Comparison of ENCODE assay signal across 2 fruit fly cellular contexts in the genomic region with DNA sequence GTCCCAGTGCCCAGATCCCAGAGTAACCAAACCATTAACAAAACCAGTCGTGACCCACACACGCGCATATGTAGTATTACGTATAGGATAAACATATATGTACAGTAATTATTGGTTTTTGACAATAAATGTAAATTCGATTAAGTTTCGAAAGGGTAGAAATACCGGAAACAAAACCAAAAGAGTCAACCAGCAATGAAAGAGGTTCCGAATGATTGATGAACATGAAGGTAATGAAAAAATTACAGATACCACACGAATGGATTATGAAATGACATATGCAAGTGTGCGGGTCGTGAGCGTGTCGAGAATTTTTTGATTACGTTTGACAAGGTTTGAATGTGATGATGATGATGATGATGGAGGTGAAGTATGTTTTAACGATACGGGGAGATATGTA.
TF ChIP-seq lines count a peak whose summit lies in the region.

No protein-coding gene starts in this region.

- no peak for TF ChIP-seq CTCF in whole organism, embryonic (GFP tag; optimal IDR thresholded peaks at IDR 0.05; lab: Kevin White, UChicago)

TF ChIP-seq in whole organism, embryonic, 481 proteins besides CTCF, POLR2A, EP300 and RAD21:
- TF ChIP-seq chinmo (GFP tag; IDR thresholded peaks at IDR 0.05; lab: Robert Waterston, UW; ENCODE audit: partially characterized antibody) (0 out of 4 replicates have a peak, but pooled peaks have one; percentile 41), CG4820 (GFP tag; optimal IDR thresholded peaks at IDR 0.05; lab: Kevin White, UChicago) (no peak), CG7928 (GFP tag; optimal IDR thresholded peaks at IDR 0.05; lab: Kevin White, UChicago) (no peak), CG6689 (GFP tag; IDR thresholded peaks at IDR 0.05; lab: Robert Waterston, UW) (no peak), nerfin-1 (tag; optimal IDR thresholded peaks at IDR 0.05; lab: Kevin White, UChicago) (no peak), CG3847 (GFP tag; IDR thresholded peaks at IDR 0.05; lab: Robert Waterston, UW) (no peak), Eip74EF (GFP tag; optimal IDR thresholded peaks at IDR 0.05; lab: Kevin White, UChicago) (peak in 1 of 2 experiments; percentile 58), CG7745 (tag; optimal IDR thresholded peaks at IDR 0.05; lab: Kevin White, UChicago) (no peak), CG34422 (GFP tag; IDR thresholded peaks at IDR 0.05; lab: Robert Waterston, UW) (no peak), CG8478 (optimal IDR thresholded peaks at IDR 0.05; lab: Kevin White, UChicago) (no peak), dm (GFP tag; optimal IDR thresholded peaks at IDR 0.05; lab: Kevin White, UChicago) (no peak), kni (GFP tag; optimal IDR thresholded peaks at IDR 0.05; lab: Kevin White, UChicago) (peak; percentile 82), Dfd (GFP tag; optimal IDR thresholded peaks at IDR 0.05; lab: Kevin White, UChicago) (no peak), Deaf1 (tag; optimal IDR thresholded peaks at IDR 0.05; lab: Kevin White, UChicago) (no peak), gcm (GFP tag; optimal IDR thresholded peaks at IDR 0.05; lab: Kevin White, UChicago) (peak; percentile 26), cg (GFP tag; optimal IDR thresholded peaks at IDR 0.05; lab: Kevin White, UChicago) (peak; percentile 10), CG4360 (GFP tag; IDR thresholded peaks at IDR 0.05; lab: Robert Waterston, UW) (no peak)
TF ChIP-seq in whole organism, embryonic: peak in this region for 5.

TF ChIP-seq in whole organism, pupa, 21 proteins besides CTCF, POLR2A, EP300 and RAD21:
- TF ChIP-seq CG13204 (GFP tag; optimal IDR thresholded peaks at IDR 0.05; lab: Kevin White, UChicago) (peak; percentile 0), CG10348 (GFP tag; IDR thresholded peaks at IDR 0.05; lab: Robert Waterston, UW) (no peak)
